Fruit fly (Drosophila melanogaster) whole organism, prepupa: ENCODE results near the gene CG10481.

Source experiments
- Blimp-1 ChIP-seq: fragments of 200-800 bp; sonication (Bioruptor generic); optimal IDR thresholded peaks from 3 replicates; lab custom pipeline; 2017; ENCODE audit warnings: missing biosample characterization, missing genetic modification characterization, mild to moderate bottlenecking, moderate library complexity, missing genetic modification reagents
- Gug ChIP-seq: fragments of 200-800 bp; sonication (Bioruptor generic); IDR thresholded peaks from 2 replicates; pipeline ENCODE4 v1.3.6; 2022; ENCODE audit warnings: missing biosample characterization, missing genetic modification characterization
- Sox102F ChIP-seq: fragments of 200-800 bp; sonication (Bioruptor generic); optimal IDR thresholded peaks from 2 replicates; lab custom pipeline; 2016; ENCODE audit warnings: missing biosample characterization, mild to moderate bottlenecking, missing genetic modification characterization
- achi ChIP-seq: fragments of 200-800 bp; sonication (Bioruptor generic); optimal IDR thresholded peaks from 3 replicates; lab custom pipeline; 2016; ENCODE audit warnings: missing biosample characterization, missing genetic modification characterization

- no peak for TF ChIP-seq Blimp-1 (GFP tag; lab: Kevin White, UChicago)
- peak; percentile 33 for TF ChIP-seq achi (GFP tag; lab: Kevin White, UChicago)
- TF ChIP-seq Gug (GFP tag; lab: Robert Waterston, UW), result peak; percentile 18; the same call in 1 of the 2 replicates
- TF ChIP-seq Sox102F, result no peak
Observed at dm6 chr2L:19884444-19884843, 7.9 kb downstream of the CG10481 start.
